Worm (Caenorhabditis elegans): ENCODE results near the gene rpb-6.

rpb-6 gene

ce11 chrII:10548778-10549671 lies 30.2 kb upstream of the rpb-6 start (continued):
- TF ChIP-seq spr-3 (GFP tag; optimal IDR thresholded peaks at IDR 0.05) (no peak), snpc-4 (tag; optimal IDR thresholded peaks at IDR 0.05) (no peak), egl-43 (GFP tag; IDR thresholded peaks at IDR 0.05) (peak; percentile 91), nhr-25 (tag; optimal IDR thresholded peaks at IDR 0.05; ENCODE audit: borderline replicate concordance, insufficient read depth) (peak; percentile 51), F49E8.2 (tag; optimal IDR thresholded peaks at IDR 0.05; ENCODE audit: borderline replicate concordance) (no peak), daf-19 (GFP tag; conservative IDR thresholded peaks at IDR 0.05) (0 out of 2 replicates have a peak, but pooled peaks have one; percentile 57), hif-1 (tag; optimal IDR thresholded peaks at IDR 0.05) (peak; percentile 36 to 92), daf-8 (GFP tag; IDR thresholded peaks at IDR 0.05) (no peak)

DNA sequence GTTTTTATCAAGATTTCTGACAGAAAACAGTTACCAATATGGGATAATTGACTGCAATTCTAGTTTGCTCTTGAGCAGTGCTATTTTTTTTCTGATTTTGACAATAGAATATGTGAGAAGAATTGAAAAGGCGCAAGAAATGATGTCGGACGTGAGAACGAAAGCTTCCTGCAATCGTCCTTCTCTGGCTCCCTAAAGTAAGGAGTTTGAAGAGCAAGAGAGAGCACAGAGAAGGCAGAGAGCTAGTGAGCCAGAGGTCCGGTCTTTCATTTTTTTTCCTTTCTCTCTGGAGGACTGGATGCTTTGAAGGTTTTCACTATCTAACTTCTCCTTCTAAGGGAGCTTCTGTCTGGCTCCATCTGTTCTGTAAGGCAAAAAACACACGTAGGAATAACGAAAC lies 29.0 kb upstream of the rpb-6 start:
- TF ChIP-seq dmd-9 (GFP tag; IDR thresholded peaks at IDR 0.05): no peak
- peak; percentile 98 for TF ChIP-seq aha-1 (tag)
- TF ChIP-seq attf-4 (tag; optimal IDR thresholded peaks at IDR 0.05): no peak
- TF ChIP-seq ces-1 (GFP tag; optimal IDR thresholded peaks at IDR 0.05): no peak
- TF ChIP-seq ama-1 (optimal IDR thresholded peaks at IDR 0.05): peak; percentile 73
- TF ChIP-seq Y75B8A.6 (GFP tag; IDR thresholded peaks at IDR 0.05): no peak
- peak in 1 of 2 experiments; percentile 27 for TF ChIP-seq lsy-2 (tag; optimal IDR thresholded peaks at IDR 0.05)
- no peak for TF ChIP-seq egl-27 (tag; optimal IDR thresholded peaks at IDR 0.05)
- no peak for TF ChIP-seq mxl-3 (GFP tag; optimal IDR thresholded peaks at IDR 0.05)
- TF ChIP-seq fkh-10 (GFP tag; optimal IDR thresholded peaks at IDR 0.05): no peak
- TF ChIP-seq daf-16 (GFP tag; optimal IDR thresholded peaks at IDR 0.05): no peak
- peak; percentile 16 for TF ChIP-seq daf-16 (tag; optimal IDR thresholded peaks at IDR 0.05)
- 0 out of 2 replicates have a peak, but pooled peaks have one; percentile 36 for TF ChIP-seq mdt-29 (GFP tag; IDR thresholded peaks at IDR 0.05)
- no peak for TF ChIP-seq ceh-32 (tag; optimal IDR thresholded peaks at IDR 0.05; ENCODE audit: poor library complexity)
- 0 out of 2 replicates have a peak, but pooled peaks have one; percentile 7 for TF ChIP-seq snpc-1.2 (GFP tag; IDR thresholded peaks at IDR 0.05)
- peak; percentile 37; the same call in 1 of the 2 replicates for TF ChIP-seq set-16 (GFP tag; IDR thresholded peaks at IDR 0.05)
- TF ChIP-seq unc-62 (GFP tag; optimal IDR thresholded peaks at IDR 0.05 in 1 of 2): peak in 1 of 2 experiments; percentile 84
- no peak for TF ChIP-seq unc-62 (tag; optimal IDR thresholded peaks at IDR 0.05)

DNA sequence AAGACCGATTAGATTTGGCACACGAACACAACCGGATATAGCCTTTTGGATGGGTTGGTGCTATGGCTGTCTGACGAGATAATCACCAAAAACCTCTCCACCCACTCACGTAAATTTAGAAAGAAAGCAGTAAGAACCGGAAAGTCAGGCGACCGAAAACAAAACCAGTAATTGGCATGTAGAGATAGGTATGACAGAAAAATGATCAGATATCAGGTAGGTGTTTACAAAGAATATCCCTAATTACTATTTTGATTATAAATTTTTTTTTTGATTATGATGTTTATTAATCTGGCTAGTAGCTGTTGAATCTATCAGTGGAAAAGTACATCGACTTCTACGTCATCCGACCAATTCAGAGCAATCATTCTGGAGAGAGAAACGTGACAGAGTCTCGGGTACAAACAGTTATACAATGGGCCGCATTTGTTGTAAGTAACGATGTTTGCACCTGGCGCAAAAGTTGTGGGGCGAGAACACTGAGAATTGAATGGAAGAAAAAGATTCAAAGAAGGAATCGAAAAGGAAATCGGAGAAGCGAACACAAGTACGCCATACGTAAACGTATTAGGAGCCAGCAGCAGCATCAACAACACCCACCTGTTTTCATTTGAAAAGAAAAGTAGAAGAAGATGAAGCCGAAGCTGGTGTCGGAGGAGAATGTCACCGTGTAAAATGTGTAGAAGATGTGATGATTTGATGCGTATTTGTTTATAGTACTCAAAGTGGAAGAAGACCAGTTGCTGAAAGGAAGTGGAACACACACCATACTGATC lies 28.1 kb upstream of the rpb-6 start:
- TF ChIP-seq rbr-2 (tag; optimal IDR thresholded peaks at IDR 0.05) (peak; percentile 14), mep-1 (tag; optimal IDR thresholded peaks at IDR 0.05) (peak; percentile 31), aha-1 (tag) (peak; percentile 92), attf-4 (tag; optimal IDR thresholded peaks at IDR 0.05) (no peak), madf-9 (GFP tag; conservative IDR thresholded peaks at IDR 0.05) (0 out of 2 replicates have a peak, but pooled peaks have one; percentile 16), unc-62 (GFP tag; optimal IDR thresholded peaks at IDR 0.05 in 1 of 2) (peak in 1 of 2 experiments; percentile 91), unc-62 (tag; optimal IDR thresholded peaks at IDR 0.05) (no peak), spr-1 (tag; optimal IDR thresholded peaks at IDR 0.05) (no peak), php-3 (GFP tag; IDR thresholded peaks at IDR 0.05) (no peak), vab-7 (GFP tag; IDR thresholded peaks at IDR 0.05) (no peak), hlh-30 (tag; optimal IDR thresholded peaks at IDR 0.05; ENCODE audit: insufficient read depth) (peak; percentile 14), mdl-1 (tag; optimal IDR thresholded peaks at IDR 0.05) (peak in 1 of 2 experiments; percentile 15), ama-1 (optimal IDR thresholded peaks at IDR 0.05) (peak; percentile 79), nhr-11 (tag; optimal IDR thresholded peaks at IDR 0.05) (peak; percentile 25), madf-5 (GFP tag; IDR thresholded peaks at IDR 0.05) (0 out of 4 replicates have a peak, but pooled peaks of 1 of the 2 experiments have one; percentile 7)
